Worm (Caenorhabditis elegans): Measurements from ENCODE around the gene acly-1.

ce11 chrX:1521387-1521786, 42.0 kb downstream of the acly-1 start, which contains the start of gene toca-1:
- TF ChIP-seq nhr-11 (tag; optimal IDR thresholded peaks at IDR 0.05) (no peak), ceh-9 (tag; optimal IDR thresholded peaks at IDR 0.05) (no peak)
